Fruit fly (Drosophila melanogaster) whole organism, embryonic: Measurements from ENCODE around the gene Exo70.
A peak's percentile ranks its signal among the peaks of the same experiment; 100 is the strongest.

Experiments
- Abd-B ChIP-seq: fragments of 200-800 bp; sonication (Bioruptor generic); optimal IDR thresholded peaks from 2 replicates; lab custom pipeline; 2018; ENCODE audit warnings: missing biosample characterization, mild to moderate bottlenecking, missing genetic modification characterization, moderate library complexity
- Antp ChIP-seq: fragments of 200-800 bp; sonication (Bioruptor generic); optimal IDR thresholded peaks from 3 replicates; lab custom pipeline; 2016; ENCODE audit warnings: missing biosample characterization, missing genetic modification characterization
- CG10543 ChIP-seq: fragments of 200-800 bp; sonication (Bioruptor generic); optimal IDR thresholded peaks from 3 replicates; lab custom pipeline; 2017; ENCODE audit warnings: missing biosample characterization, mild to moderate bottlenecking, missing genetic modification characterization, moderate library complexity
- CG11085 ChIP-seq: fragments of 200-800 bp; sonication (Bioruptor generic); IDR thresholded peaks from 2 replicates; pipeline ENCODE4 v1.3.6; 2022; ENCODE audit warnings: missing biosample characterization, missing genetic modification characterization
- CG11696 ChIP-seq: fragments of 200-800 bp; sonication (Bioruptor generic); IDR thresholded peaks from 2 replicates; pipeline ENCODE4 v1.3.6; 2022; ENCODE audit warnings: missing biosample characterization, missing genetic modification characterization
- CG12769 ChIP-seq: fragments of 200-800 bp; sonication (Bioruptor generic); optimal IDR thresholded peaks from 2 replicates; lab custom pipeline; 2019; ENCODE audit warnings: missing biosample characterization, mild to moderate bottlenecking, missing genetic modification characterization, moderate library complexity
- CG15696 ChIP-seq: fragments of 200-800 bp; sonication (Bioruptor generic); optimal IDR thresholded peaks from 2 replicates; lab custom pipeline; 2019; ENCODE audit warnings: missing biosample characterization, mild to moderate bottlenecking, missing genetic modification characterization, moderate library complexity
- CG1602 ChIP-seq: fragments of 200-800 bp; sonication (Bioruptor generic); optimal IDR thresholded peaks from 3 replicates; lab custom pipeline; 2016; ENCODE audit warnings: missing biosample characterization, missing genetic modification characterization
- CG1647 ChIP-seq: fragments of 200-800 bp; sonication (Bioruptor generic); optimal IDR thresholded peaks from 3 replicates; lab custom pipeline; 2016; ENCODE audit warnings: missing biosample characterization, missing genetic modification characterization
- CG16815 ChIP-seq: fragments of 200-800 bp; sonication (Bioruptor generic); optimal IDR thresholded peaks from 3 replicates; lab custom pipeline; 2017; ENCODE audit warnings: missing biosample characterization, mild to moderate bottlenecking, missing genetic modification characterization
- CG17612 ChIP-seq: fragments of 200-800 bp; sonication (Bioruptor generic); IDR thresholded peaks from 2 replicates; pipeline ENCODE4 v1.3.6; 2022; ENCODE audit warnings: missing biosample characterization, missing genetic modification characterization
- CG17802 ChIP-seq: fragments of 200-800 bp; sonication (Bioruptor generic); optimal IDR thresholded peaks from 2 replicates; lab custom pipeline; 2018; ENCODE audit warnings: missing biosample characterization, mild to moderate bottlenecking, missing genetic modification characterization, moderate library complexity
- CG18476 ChIP-seq: fragments of 200-800 bp; sonication (Bioruptor generic); optimal IDR thresholded peaks from 2 replicates; lab custom pipeline; 2016; ENCODE audit warnings: missing biosample characterization, mild to moderate bottlenecking, missing genetic modification characterization
- CG2116 ChIP-seq: fragments of 200-800 bp; sonication (Bioruptor generic); optimal IDR thresholded peaks from 3 replicates; lab custom pipeline; 2018; ENCODE audit warnings: missing biosample characterization, mild to moderate bottlenecking, missing genetic modification characterization
- CG2889 ChIP-seq: fragments of 200-800 bp; sonication (Bioruptor generic); IDR thresholded peaks from 3 replicates; pipeline ENCODE4 v1.3.6; 2022; ENCODE audit warnings: missing biosample characterization, missing genetic modification characterization
- CG30403 ChIP-seq: fragments of 200-800 bp; sonication (Bioruptor generic); optimal IDR thresholded peaks from 3 replicates; lab custom pipeline; 2016; ENCODE audit warnings: missing biosample characterization, missing genetic modification characterization
- CG32532 ChIP-seq: fragments of 200-800 bp; sonication (Bioruptor generic); IDR thresholded peaks from 2 replicates; pipeline ENCODE4 v1.3.6; 2022; ENCODE audit warnings: missing biosample characterization, missing genetic modification characterization
- CG3281 ChIP-seq: fragments of 200-800 bp; sonication (Bioruptor generic); optimal IDR thresholded peaks from 3 replicates; lab custom pipeline; 2017; ENCODE audit warnings: missing biosample characterization, mild to moderate bottlenecking, missing genetic modification characterization
- CG6254 ChIP-seq: fragments of 200-800 bp; sonication (Bioruptor generic); optimal IDR thresholded peaks from 3 replicates; lab custom pipeline; 2017; ENCODE audit warnings: mild to moderate bottlenecking, missing biosample characterization, missing genetic modification reagents, missing genetic modification characterization
- CG7839 ChIP-seq: fragments of 200-800 bp; sonication (Bioruptor generic); optimal IDR thresholded peaks from 3 replicates; lab custom pipeline; 2018; ENCODE audit warnings: missing biosample characterization, mild to moderate bottlenecking, missing genetic modification characterization, moderate library complexity
- CG7928 ChIP-seq: fragments of 200-800 bp; sonication (Bioruptor generic); optimal IDR thresholded peaks from 2 replicates; lab custom pipeline; 2017; ENCODE audit warnings: missing biosample characterization, mild to moderate bottlenecking, missing genetic modification characterization
- CG8290 ChIP-seq, 3 experiments: fragments of 200-800 bp; sonication (Bioruptor generic); optimal IDR thresholded peaks; 2 replicates each; lab custom pipeline; 2016 to 2019; ENCODE audit warnings: missing biosample characterization in 3 of 3, missing genetic modification characterization in 3 of 3, mild to moderate bottlenecking in 2 of 3, moderate library complexity in 1 of 3
- CG9215 ChIP-seq: fragments of 200-800 bp; sonication (Bioruptor generic); IDR thresholded peaks from 2 replicates; pipeline ENCODE4 v1.3.6; 2022; ENCODE audit warnings: missing biosample characterization, missing genetic modification characterization
- CG9437 ChIP-seq: fragments of 200-800 bp; sonication (Bioruptor generic); optimal IDR thresholded peaks from 2 replicates; lab custom pipeline; 2018; ENCODE audit warnings: missing biosample characterization, mild to moderate bottlenecking, missing genetic modification characterization
- CG9817 ChIP-seq: fragments of 200-800 bp; sonication (Bioruptor generic); optimal IDR thresholded peaks from 2 replicates; lab custom pipeline; 2018; ENCODE audit warnings: missing biosample characterization, mild to moderate bottlenecking, missing genetic modification characterization, moderate library complexity
- Drgx ChIP-seq: fragments of 200-800 bp; sonication (Bioruptor generic); IDR thresholded peaks from 2 replicates; pipeline ENCODE4 v1.3.6; 2022; ENCODE audit warnings: missing biosample characterization, missing genetic modification characterization
- Gug ChIP-seq: fragments of 200-800 bp; sonication (Bioruptor generic); IDR thresholded peaks from 4 replicates; pipeline ENCODE4 v1.3.6; 2022; ENCODE audit warnings: missing biosample characterization, missing genetic modification characterization
- Hr3 ChIP-seq: fragments of 200-800 bp; sonication (Bioruptor generic); optimal IDR thresholded peaks from 3 replicates; lab custom pipeline; 2016; ENCODE audit warnings: missing biosample characterization, missing genetic modification characterization
- Hsf ChIP-seq: fragments of 200-800 bp; sonication (Bioruptor generic); optimal IDR thresholded peaks from 3 replicates; lab custom pipeline; 2016; ENCODE audit warnings: missing biosample characterization, missing genetic modification characterization
- Rfx ChIP-seq: fragments of 200-800 bp; sonication (Bioruptor generic); IDR thresholded peaks from 2 replicates; pipeline ENCODE4 v1.3.6; 2022; ENCODE audit warnings: missing biosample characterization, missing genetic modification characterization
- Sin3A ChIP-seq: fragments of >200 bp; optimal IDR thresholded peaks from 2 replicates; lab custom pipeline; 2018
- Six4 ChIP-seq: fragments of 200-800 bp; sonication (Bioruptor generic); optimal IDR thresholded peaks from 2 replicates; lab custom pipeline; 2016; ENCODE audit warnings: missing biosample characterization, missing genetic modification characterization
- Stat92E ChIP-seq, 3 experiments: fragments of >200 bp in 2 of 3; fragments of 200-800 bp in 1 of 3; sonication (Bioruptor generic) in 1 of 3; optimal IDR thresholded peaks; 2 replicates each; lab custom pipeline; 2017 to 2019; ENCODE audit warnings: missing biosample characterization in 3 of 3, missing genetic modification characterization in 3 of 3, mild to moderate bottlenecking in 1 of 3, moderate library complexity in 1 of 3
- Xbp1 ChIP-seq: fragments of 200-800 bp; sonication (Bioruptor generic); optimal IDR thresholded peaks from 3 replicates; lab custom pipeline; 2016; ENCODE audit warnings: missing biosample characterization, mild to moderate bottlenecking, missing genetic modification characterization
- bbx ChIP-seq: fragments of 200-800 bp; sonication (Bioruptor generic); IDR thresholded peaks from 2 replicates; pipeline ENCODE4 v1.3.6; 2022; ENCODE audit warnings: missing biosample characterization, missing genetic modification characterization; ENCODE audit not compliant: partially characterized antibody
- chm ChIP-seq: fragments of 200-800 bp; sonication (Bioruptor generic); IDR thresholded peaks from 2 replicates; pipeline ENCODE4 v1.3.6; 2022; ENCODE audit warnings: missing biosample characterization, missing genetic modification characterization
- dati ChIP-seq: fragments of 200-800 bp; sonication (Bioruptor generic); IDR thresholded peaks from 2 replicates; pipeline ENCODE4 v1.3.6; 2022; ENCODE audit warnings: missing biosample characterization, missing genetic modification characterization
- dimm ChIP-seq: fragments of 200-800 bp; sonication (Bioruptor generic); IDR thresholded peaks from 2 replicates; pipeline ENCODE4 v1.3.6; 2022; ENCODE audit warnings: missing biosample characterization, missing genetic modification characterization
- dm ChIP-seq: fragments of 200-800 bp; sonication (Bioruptor generic); optimal IDR thresholded peaks from 3 replicates; lab custom pipeline; 2016; ENCODE audit warnings: missing biosample characterization, missing genetic modification characterization
- exex ChIP-seq: fragments of 200-800 bp; sonication (Bioruptor generic); optimal IDR thresholded peaks from 4 replicates; lab custom pipeline; 2018; ENCODE audit warnings: missing biosample characterization, mild to moderate bottlenecking, missing genetic modification characterization, moderate library complexity
- grau ChIP-seq: fragments of 200-800 bp; optimal IDR thresholded peaks from 3 replicates; lab custom pipeline; 2019; ENCODE audit warnings: missing biosample characterization, mild to moderate bottlenecking, missing genetic modification characterization, moderate library complexity
- gsb ChIP-seq: fragments of 200-800 bp; sonication (Bioruptor generic); IDR thresholded peaks from 2 replicates; pipeline ENCODE4 v1.3.6; 2022; ENCODE audit warnings: missing biosample characterization, missing genetic modification characterization
- inv ChIP-seq: fragments of 200-800 bp; sonication (Bioruptor generic); IDR thresholded peaks from 2 replicates; pipeline ENCODE4 v1.3.6; 2022; ENCODE audit warnings: missing biosample characterization, missing genetic modification characterization; ENCODE audit not compliant: partially characterized antibody
- mirr ChIP-seq: fragments of 200-800 bp; sonication (Bioruptor generic); optimal IDR thresholded peaks from 3 replicates; lab custom pipeline; 2018; ENCODE audit warnings: missing biosample characterization, mild to moderate bottlenecking, missing genetic modification characterization
- ranshi ChIP-seq: fragments of 200-800 bp; sonication (Bioruptor generic); IDR thresholded peaks from 2 replicates; pipeline ENCODE4 v1.3.6; 2022; ENCODE audit warnings: missing biosample characterization, missing genetic modification characterization
- seq ChIP-seq: fragments of 200-800 bp; sonication (Bioruptor generic); IDR thresholded peaks from 2 replicates; pipeline ENCODE4 v1.3.6; 2022; ENCODE audit warnings: missing biosample characterization, missing genetic modification characterization
- yki ChIP-seq: fragments of >200 bp; optimal IDR thresholded peaks from 3 replicates; lab custom pipeline; 2018
- z ChIP-seq: fragments of 200-800 bp; sonication (Bioruptor generic); IDR thresholded peaks from 3 replicates; pipeline ENCODE4 v1.3.6; 2022; ENCODE audit warnings: missing biosample characterization, missing genetic modification characterization

Exo70 gene

dm6 chr3L:8453443-8454360 is 42.1 kb downstream of the Exo70 start (continued):
- TF ChIP-seq Stat92E (GFP tag; optimal IDR thresholded peaks at IDR 0.05; lab: Kevin White, UChicago): no peak
- peak; percentile 84 for TF ChIP-seq exex
- peak; percentile 71 for TF ChIP-seq mirr (GFP tag; lab: Kevin White, UChicago)
- TF ChIP-seq CG2116 (GFP tag; lab: Kevin White, UChicago): no peak
- TF ChIP-seq grau: peak; percentile 22
- TF ChIP-seq ranshi (GFP tag; lab: Robert Waterston, UW): no peak
- TF ChIP-seq Sin3A (lab: Kevin White, UChicago): no peak
- no peak for TF ChIP-seq CG1647 (GFP tag; lab: Kevin White, UChicago)
- no peak for TF ChIP-seq Hr3 (GFP tag; lab: Kevin White, UChicago)
- no peak for TF ChIP-seq CG2889 (GFP tag; lab: Robert Waterston, UW)
- no peak for TF ChIP-seq CG11085
- peak; percentile 14 for TF ChIP-seq CG9817 (tag; lab: Kevin White, UChicago)
- TF ChIP-seq CG17802 (tag; lab: Kevin White, UChicago): no peak
- TF ChIP-seq CG8290 (GFP tag; optimal IDR thresholded peaks at IDR 0.05; lab: Kevin White, UChicago): no peak
- TF ChIP-seq CG8290 (tag; optimal IDR thresholded peaks at IDR 0.05; lab: Kevin White, UChicago): peak in 1 of 2 experiments; percentile 2
- no peak for TF ChIP-seq Abd-B (GFP tag; lab: Kevin White, UChicago)
- no peak for TF ChIP-seq CG11696
- no peak for TF ChIP-seq chm
- TF ChIP-seq CG9215 (GFP tag; lab: Robert Waterston, UW): no peak
- TF ChIP-seq CG3281 (GFP tag; lab: Kevin White, UChicago): peak; percentile 14
- no peak for TF ChIP-seq Gug (GFP tag; lab: Robert Waterston, UW)
- peak; percentile 8 for TF ChIP-seq CG18476 (GFP tag; lab: Kevin White, UChicago)
- TF ChIP-seq z (GFP tag; lab: Robert Waterston, UW): 0 out of 3 replicates have a peak, but pooled peaks have one; percentile 42
- no peak for TF ChIP-seq Xbp1
- no peak for TF ChIP-seq CG6254
- no peak for TF ChIP-seq CG9437 (GFP tag; lab: Kevin White, UChicago)
- TF ChIP-seq Six4: no peak
- no peak for TF ChIP-seq gsb (GFP tag; lab: Robert Waterston, UW)
- no peak for TF ChIP-seq CG1602 (GFP tag; lab: Kevin White, UChicago)
- TF ChIP-seq CG30403 (GFP tag; lab: Kevin White, UChicago): no peak
- no peak for TF ChIP-seq CG15696 (tag; lab: Kevin White, UChicago)
- TF ChIP-seq dimm (GFP tag; lab: Robert Waterston, UW): no peak
- TF ChIP-seq CG7839 (tag; lab: Kevin White, UChicago): peak; percentile 36

dm6 chr3L:8455015-8455908 is 43.6 kb downstream of the Exo70 start:
- TF ChIP-seq Drgx (GFP tag; lab: Robert Waterston, UW): peak; percentile 93
- TF ChIP-seq inv: no peak
- peak; percentile 83 for TF ChIP-seq Rfx (GFP tag; lab: Robert Waterston, UW)
- peak; percentile 20 for TF ChIP-seq Antp (GFP tag; lab: Kevin White, UChicago)
- TF ChIP-seq Hr3 (GFP tag; lab: Kevin White, UChicago): peak; percentile 72
- peak; percentile 83 for TF ChIP-seq CG32532 (GFP tag; lab: Robert Waterston, UW)
- peak; percentile 76 for TF ChIP-seq Hsf (GFP tag; lab: Kevin White, UChicago)
- peak; percentile 59 for TF ChIP-seq CG7928 (GFP tag; lab: Kevin White, UChicago)
- TF ChIP-seq CG12769 (tag; lab: Kevin White, UChicago): no peak
- peak; percentile 29 for TF ChIP-seq dm (GFP tag; lab: Kevin White, UChicago)
- TF ChIP-seq yki: no peak
- no peak for TF ChIP-seq bbx (GFP tag; lab: Robert Waterston, UW)
- TF ChIP-seq seq (GFP tag; lab: Robert Waterston, UW): peak; percentile 84
- no peak for TF ChIP-seq CG17612 (GFP tag; lab: Robert Waterston, UW)
- peak; percentile 58 for TF ChIP-seq CG16815 (GFP tag; lab: Kevin White, UChicago)
- TF ChIP-seq CG10543 (GFP tag; lab: Kevin White, UChicago): peak; percentile 83
- TF ChIP-seq dati (GFP tag; lab: Robert Waterston, UW): peak; percentile 59; the same call in 1 of the 2 replicates
- peak; percentile 95 for TF ChIP-seq CG7839 (tag; lab: Kevin White, UChicago)
